Fruit fly (Drosophila melanogaster) whole organism, embryonic: ENCODE data around the gene pyx.
A peak's percentile ranks its signal among the peaks of the same experiment; 100 is the strongest.

Source experiments
- ATbp ChIP-seq: fragments of 200-800 bp; sonication (Bioruptor generic); optimal IDR thresholded peaks from 2 replicates; lab custom pipeline; 2017; ENCODE audit warnings: missing biosample characterization, mild to moderate bottlenecking, missing genetic modification characterization, missing genetic modification reagents
- Abd-B ChIP-seq: fragments of 200-800 bp; sonication (Bioruptor generic); optimal IDR thresholded peaks from 2 replicates; lab custom pipeline; 2018; ENCODE audit warnings: missing biosample characterization, mild to moderate bottlenecking, missing genetic modification characterization, moderate library complexity
- Aef1 ChIP-seq: fragments of 200-800 bp; sonication (Bioruptor generic); IDR thresholded peaks from 3 replicates; pipeline ENCODE4 v1.3.6; 2022; ENCODE audit warnings: missing biosample characterization, missing genetic modification characterization
- BtbVII ChIP-seq: fragments of 200-800 bp; sonication (Bioruptor generic); optimal IDR thresholded peaks from 3 replicates; lab custom pipeline; 2017; ENCODE audit warnings: missing biosample characterization, mild to moderate bottlenecking, missing genetic modification characterization
- CG10274 ChIP-seq: fragments of 200-800 bp; sonication (Bioruptor generic); optimal IDR thresholded peaks from 3 replicates; lab custom pipeline; 2017; ENCODE audit warnings: missing biosample characterization, mild to moderate bottlenecking, missing genetic modification characterization
- CG10654 ChIP-seq: fragments of 200-800 bp; sonication (Bioruptor generic); optimal IDR thresholded peaks from 2 replicates; lab custom pipeline; 2016; ENCODE audit warnings: missing biosample characterization, missing genetic modification characterization
- CG10979 ChIP-seq: fragments of 200-800 bp; sonication (Bioruptor generic); optimal IDR thresholded peaks from 2 replicates; lab custom pipeline; 2018; ENCODE audit warnings: missing biosample characterization, mild to moderate bottlenecking, missing genetic modification characterization, moderate library complexity
- CG12942 ChIP-seq: fragments of 200-800 bp; sonication (Bioruptor generic); optimal IDR thresholded peaks from 3 replicates; lab custom pipeline; 2016; ENCODE audit warnings: missing biosample characterization, missing genetic modification characterization
- CG13287 ChIP-seq: fragments of 200-800 bp; sonication (Bioruptor generic); IDR thresholded peaks from 2 replicates; pipeline ENCODE4 v1.3.6; 2022; ENCODE audit warnings: missing biosample characterization, missing genetic modification characterization; ENCODE audit not compliant: partially characterized antibody
- CG13424 ChIP-seq: fragments of 200-800 bp; sonication (Bioruptor generic); optimal IDR thresholded peaks from 2 replicates; lab custom pipeline; 2019; ENCODE audit warnings: missing biosample characterization, mild to moderate bottlenecking, missing genetic modification characterization, moderate library complexity
- CG14050 ChIP-seq: fragments of 200-800 bp; sonication (Bioruptor generic); IDR thresholded peaks from 3 replicates; pipeline ENCODE4 v1.3.6; 2022; ENCODE audit warnings: missing biosample characterization, missing genetic modification characterization
- CG17359 ChIP-seq: fragments of 200-800 bp; sonication (Bioruptor generic); optimal IDR thresholded peaks from 3 replicates; lab custom pipeline; 2018; ENCODE audit warnings: missing biosample characterization, mild to moderate bottlenecking, missing genetic modification characterization, moderate library complexity
- CG2120 ChIP-seq: fragments of 200-800 bp; sonication (Bioruptor generic); optimal IDR thresholded peaks from 3 replicates; lab custom pipeline; 2016; ENCODE audit warnings: missing biosample characterization, missing genetic modification characterization
- CG2678 ChIP-seq: fragments of 200-800 bp; sonication (Bioruptor generic); optimal IDR thresholded peaks from 3 replicates; lab custom pipeline; 2019; ENCODE audit warnings: missing biosample characterization, mild to moderate bottlenecking, missing genetic modification characterization, moderate library complexity
- CG30431 ChIP-seq: fragments of 200-800 bp; sonication (Bioruptor generic); optimal IDR thresholded peaks from 2 replicates; lab custom pipeline; 2017; ENCODE audit warnings: missing biosample characterization, missing genetic modification characterization
- CG32767 ChIP-seq: fragments of 200-800 bp; sonication (Bioruptor generic); IDR thresholded peaks from 2 replicates; pipeline ENCODE4 v1.3.6; 2022; ENCODE audit warnings: missing biosample characterization, missing genetic modification characterization
- CG32772 ChIP-seq: fragments of 200-800 bp; sonication (Bioruptor generic); IDR thresholded peaks from 2 replicates; pipeline ENCODE4 v1.3.6; 2022; ENCODE audit warnings: missing biosample characterization, missing genetic modification characterization
- CG3726 ChIP-seq: fragments of 200-800 bp; sonication (Bioruptor generic); IDR thresholded peaks from 3 replicates; pipeline ENCODE4, ENCODE4 v1.3.6; 2022; ENCODE audit warnings: missing biosample characterization, missing genetic modification characterization
- CG6272 ChIP-seq: fragments of 200-800 bp; sonication (Bioruptor generic); IDR thresholded peaks from 2 replicates; pipeline ENCODE4 v1.3.6; 2022; ENCODE audit warnings: missing biosample characterization, missing genetic modification characterization
- CG6689 ChIP-seq: fragments of 200-800 bp; sonication (Bioruptor generic); IDR thresholded peaks from 2 replicates; pipeline ENCODE4 v1.3.6; 2022; ENCODE audit warnings: missing biosample characterization, missing genetic modification characterization
- CG6813 ChIP-seq: fragments of 200-800 bp; sonication (Bioruptor generic); optimal IDR thresholded peaks from 2 replicates; lab custom pipeline; 2017; ENCODE audit warnings: missing biosample characterization, missing genetic modification characterization, mild to moderate bottlenecking, moderate library complexity, missing genetic modification reagents
- Dp ChIP-seq: fragments of 200-800 bp; sonication (Bioruptor generic); optimal IDR thresholded peaks from 2 replicates; lab custom pipeline; 2018; ENCODE audit warnings: missing biosample characterization, mild to moderate bottlenecking, missing genetic modification characterization, moderate library complexity
- Fer2 ChIP-seq: fragments of 200-800 bp; sonication (Bioruptor generic); optimal IDR thresholded peaks from 2 replicates; lab custom pipeline; 2018; ENCODE audit warnings: missing biosample characterization, mild to moderate bottlenecking, missing genetic modification characterization, moderate library complexity
- H15 ChIP-seq: fragments of 200-800 bp; sonication (Bioruptor generic); IDR thresholded peaks from 3 replicates; pipeline ENCODE4 v1.3.6; 2022; ENCODE audit warnings: missing biosample characterization, missing genetic modification characterization
- HHEX ChIP-seq: fragments of 200-800 bp; sonication (Bioruptor generic); optimal IDR thresholded peaks from 3 replicates; lab custom pipeline; 2017; ENCODE audit warnings: missing biosample characterization, mild to moderate bottlenecking, missing genetic modification characterization, missing genetic modification reagents
- HmgZ ChIP-seq: fragments of 200-800 bp; sonication (Bioruptor generic); optimal IDR thresholded peaks from 2 replicates; lab custom pipeline; 2018; ENCODE audit warnings: missing biosample characterization, mild to moderate bottlenecking, missing genetic modification characterization
- MBD-R2 ChIP-seq: fragments of 200-800 bp; sonication (Bioruptor generic); IDR thresholded peaks from 2 replicates; pipeline ENCODE4 v1.3.6; 2022; ENCODE audit warnings: missing biosample characterization, missing genetic modification characterization
- Mes4 ChIP-seq: fragments of 200-800 bp; sonication (Bioruptor generic); optimal IDR thresholded peaks from 2 replicates; lab custom pipeline; 2016; ENCODE audit warnings: missing biosample characterization, missing genetic modification characterization
- Nf-YC ChIP-seq: fragments of 200-800 bp; optimal IDR thresholded peaks from 3 replicates; lab custom pipeline; 2019; ENCODE audit warnings: missing biosample characterization, mild to moderate bottlenecking, missing genetic modification characterization, moderate library complexity
- Sox102F ChIP-seq: fragments of 200-800 bp; sonication (Bioruptor generic); optimal IDR thresholded peaks from 2 replicates; lab custom pipeline; 2018; ENCODE audit warnings: missing biosample characterization, mild to moderate bottlenecking, missing genetic modification characterization, moderate library complexity
- Sry-β ChIP-seq: fragments of 200-800 bp; sonication (Bioruptor generic); optimal IDR thresholded peaks from 2 replicates; lab custom pipeline; 2018; ENCODE audit warnings: missing biosample characterization, mild to moderate bottlenecking, missing genetic modification characterization, moderate library complexity
- YL-1 ChIP-seq: fragments of 200-800 bp; sonication (Bioruptor generic); optimal IDR thresholded peaks from 3 replicates; lab custom pipeline; 2017; ENCODE audit warnings: missing biosample characterization, mild to moderate bottlenecking, missing genetic modification characterization
- ab ChIP-seq: fragments of 200-800 bp; sonication (Bioruptor generic); optimal IDR thresholded peaks from 2 replicates; lab custom pipeline; 2016; ENCODE audit warnings: missing biosample characterization, missing genetic modification characterization
- cad ChIP-seq: fragments of >200 bp; optimal IDR thresholded peaks from 2 replicates; lab custom pipeline; 2017; ENCODE audit warnings: missing biosample characterization, missing genetic modification characterization
- cato ChIP-seq: fragments of 200-800 bp; sonication (Bioruptor generic); optimal IDR thresholded peaks from 2 replicates; lab custom pipeline; 2016; ENCODE audit warnings: missing biosample characterization, missing genetic modification characterization, borderline replicate concordance
- ci ChIP-seq: fragments of 200-800 bp; sonication (Bioruptor generic); IDR thresholded peaks from 3 replicates; pipeline ENCODE4 v1.3.6; 2022; ENCODE audit warnings: missing biosample characterization, missing genetic modification characterization
- crc ChIP-seq: fragments of 200-800 bp; sonication (Bioruptor generic); optimal IDR thresholded peaks from 2 replicates; lab custom pipeline; 2016; ENCODE audit warnings: missing biosample characterization, missing genetic modification characterization
- croc ChIP-seq: fragments of 200-800 bp; sonication (Bioruptor generic); conservative IDR thresholded peaks from 3 replicates; pipeline ENCODE4 v1.3.6; 2022; ENCODE audit warnings: missing biosample characterization, missing genetic modification characterization
- fd96Cb ChIP-seq: fragments of 200-800 bp; sonication (Bioruptor generic); optimal IDR thresholded peaks from 2 replicates; lab custom pipeline; 2018; ENCODE audit warnings: missing biosample characterization, mild to moderate bottlenecking, missing genetic modification characterization, moderate library complexity
- fru ChIP-seq: fragments of >200 bp; optimal IDR thresholded peaks from 2 replicates; lab custom pipeline; 2017
- fu2 ChIP-seq: fragments of 200-800 bp; sonication (Bioruptor generic); optimal IDR thresholded peaks from 2 replicates; lab custom pipeline; 2016; ENCODE audit warnings: missing biosample characterization, missing genetic modification characterization
- inv ChIP-seq: fragments of 200-800 bp; sonication (Bioruptor generic); IDR thresholded peaks from 2 replicates; pipeline ENCODE4 v1.3.6; 2022; ENCODE audit warnings: missing biosample characterization, missing genetic modification characterization; ENCODE audit not compliant: partially characterized antibody
- jing ChIP-seq: fragments of 200-800 bp; sonication (Bioruptor generic); optimal IDR thresholded peaks from 2 replicates; lab custom pipeline; 2018; ENCODE audit warnings: missing biosample characterization, mild to moderate bottlenecking, missing genetic modification characterization
- lmd ChIP-seq: fragments of 200-800 bp; sonication (Bioruptor generic); IDR thresholded peaks from 2 replicates; pipeline ENCODE4 v1.3.6; 2022; ENCODE audit warnings: missing biosample characterization, missing genetic modification characterization
- mld ChIP-seq: fragments of 200-800 bp; sonication (Bioruptor generic); IDR thresholded peaks from 3 replicates; pipeline ENCODE4 v1.3.6; 2022; ENCODE audit warnings: missing biosample characterization, missing genetic modification characterization; ENCODE audit not compliant: partially characterized antibody
- sc ChIP-seq, 3 experiments: fragments of >200 bp in 2 of 3; fragments of 200-800 bp in 1 of 3; sonication (Bioruptor generic) in 1 of 3; optimal IDR thresholded peaks; 2 replicates in 2 of 3; 3 replicates in 1 of 3; lab custom pipeline; 2017; ENCODE audit warnings: mild to moderate bottlenecking in 1 of 3, missing biosample characterization in 1 of 3, missing genetic modification characterization in 1 of 3, missing genetic modification reagents in 1 of 3
- scrt ChIP-seq: fragments of 200-800 bp; sonication (Bioruptor generic); optimal IDR thresholded peaks from 2 replicates; lab custom pipeline; 2018; ENCODE audit warnings: missing biosample characterization, mild to moderate bottlenecking, missing genetic modification characterization, moderate library complexity
- stwl ChIP-seq: fragments of 200-800 bp; sonication (Bioruptor generic); optimal IDR thresholded peaks from 3 replicates; lab custom pipeline; 2018; ENCODE audit warnings: missing biosample characterization, mild to moderate bottlenecking, missing genetic modification characterization, moderate library complexity

pyx gene

DNA sequence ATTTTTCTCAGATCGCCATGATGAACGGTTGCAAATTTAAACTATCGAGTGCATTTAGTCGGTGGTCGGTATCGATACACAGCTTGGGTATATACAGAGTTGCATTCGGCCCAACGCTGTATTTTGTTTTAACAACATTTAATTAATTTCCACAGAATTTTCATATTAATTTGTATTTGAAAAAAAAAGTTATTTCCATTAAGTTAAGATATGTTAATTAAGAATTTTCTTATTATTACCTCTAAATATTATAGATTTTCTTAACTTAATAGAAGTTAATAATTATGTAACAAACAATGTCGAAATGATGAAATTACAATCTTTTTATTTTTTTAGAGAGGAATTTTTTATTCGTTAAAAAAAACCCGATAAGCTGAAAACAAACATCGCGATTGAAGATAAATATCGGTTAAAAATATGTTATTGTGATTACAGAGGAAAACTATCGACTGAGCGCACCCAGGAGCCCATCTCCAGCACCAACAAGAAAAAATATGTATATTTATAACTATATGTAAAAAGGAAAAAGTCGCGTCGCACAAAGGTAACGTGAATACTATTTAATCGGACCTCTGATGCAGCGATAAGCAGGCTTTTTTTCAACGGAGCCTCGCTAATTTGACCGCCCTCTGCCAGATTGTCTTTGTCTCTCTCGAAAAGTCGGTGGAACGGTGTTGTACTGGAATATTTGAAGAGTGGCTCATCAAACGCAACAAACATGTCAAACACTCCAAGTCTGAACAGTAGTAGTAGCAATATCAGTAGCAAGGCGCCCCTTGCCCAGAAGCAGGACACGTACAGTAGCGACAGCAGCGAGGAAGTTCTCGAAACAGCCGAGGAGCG, 22.9 kb downstream of the pyx start, which contains the start of the genes rno and mri (continued):
- TF ChIP-seq CG10274 (no peak), CG6689 (GFP tag; lab: Robert Waterston, UW) (peak; percentile 88), CG32767 (GFP tag; lab: Robert Waterston, UW) (peak; percentile 82), CG32772 (GFP tag; lab: Robert Waterston, UW) (peak; percentile 79), CG6813 (GFP tag; lab: Kevin White, UChicago) (peak; percentile 14), sc (optimal IDR thresholded peaks at IDR 0.05; lab: Kevin White, UChicago) (no peak), sc (GFP tag; optimal IDR thresholded peaks at IDR 0.05; lab: Kevin White, UChicago) (peak; percentile 13), CG12942 (peak; percentile 63), lmd (peak; percentile 62), MBD-R2 (peak; percentile 26), CG14050 (GFP tag; lab: Robert Waterston, UW) (peak; percentile 40; the same call in 1 of the 3 replicates), CG17359 (tag; lab: Kevin White, UChicago) (peak; percentile 72), ab (GFP tag; lab: Kevin White, UChicago) (no peak), mld (GFP tag; lab: Robert Waterston, UW) (peak; percentile 80), crc (GFP tag; lab: Kevin White, UChicago) (no peak), CG2678 (tag; lab: Kevin White, UChicago) (peak; percentile 68), HmgZ (tag; lab: Kevin White, UChicago) (peak; percentile 2), CG13424 (peak; percentile 83), CG13287 (peak; percentile 92), CG6272 (GFP tag; lab: Robert Waterston, UW) (peak; percentile 67), YL-1 (GFP tag; lab: Kevin White, UChicago) (no peak), Dp (GFP tag; lab: Kevin White, UChicago) (no peak), cato (peak; percentile 22), ATbp (GFP tag; lab: Kevin White, UChicago) (peak; percentile 7), CG10979 (tag; lab: Kevin White, UChicago) (peak; percentile 67), Abd-B (GFP tag; lab: Kevin White, UChicago) (peak; percentile 65), CG2120 (GFP tag; lab: Kevin White, UChicago) (peak; percentile 67), jing (GFP tag; lab: Kevin White, UChicago) (no peak), stwl (tag; lab: Kevin White, UChicago) (peak; percentile 63), ci (GFP tag; lab: Robert Waterston, UW) (peak; percentile 61; the same call in 2 of the 3 replicates), Aef1 (peak; percentile 47; the same call in 2 of the 3 replicates), cad (GFP tag; lab: Kevin White, UChicago) (no peak), scrt (GFP tag; lab: Kevin White, UChicago) (no peak), croc (GFP tag; lab: Robert Waterston, UW) (peak; percentile 19; the same call in 1 of the 3 replicates), fru (lab: Kevin White, UChicago) (no peak), CG3726 (no peak), Nf-YC (tag; lab: Kevin White, UChicago) (peak; percentile 70), H15 (GFP tag; lab: Robert Waterston, UW) (0 out of 3 replicates have a peak, but pooled peaks have one; percentile 41), inv (GFP tag; lab: Robert Waterston, UW) (peak; percentile 90), Mes4 (no peak), BtbVII (GFP tag; lab: Kevin White, UChicago) (peak; percentile 3), HHEX (GFP tag; lab: Kevin White, UChicago) (peak; percentile 58), CG10654 (peak; percentile 40), Sox102F (GFP tag; lab: Kevin White, UChicago) (peak; percentile 79), Sry-β (GFP tag; lab: Kevin White, UChicago) (no peak), Fer2 (tag; lab: Kevin White, UChicago) (peak; percentile 50), fd96Cb (tag; lab: Kevin White, UChicago) (peak; percentile 79), fu2 (GFP tag; lab: Kevin White, UChicago) (no peak), CG30431 (GFP tag; lab: Kevin White, UChicago) (peak; percentile 45)
